Worm (Caenorhabditis elegans): ENCODE measurements around the gene sru-6.

DNA sequence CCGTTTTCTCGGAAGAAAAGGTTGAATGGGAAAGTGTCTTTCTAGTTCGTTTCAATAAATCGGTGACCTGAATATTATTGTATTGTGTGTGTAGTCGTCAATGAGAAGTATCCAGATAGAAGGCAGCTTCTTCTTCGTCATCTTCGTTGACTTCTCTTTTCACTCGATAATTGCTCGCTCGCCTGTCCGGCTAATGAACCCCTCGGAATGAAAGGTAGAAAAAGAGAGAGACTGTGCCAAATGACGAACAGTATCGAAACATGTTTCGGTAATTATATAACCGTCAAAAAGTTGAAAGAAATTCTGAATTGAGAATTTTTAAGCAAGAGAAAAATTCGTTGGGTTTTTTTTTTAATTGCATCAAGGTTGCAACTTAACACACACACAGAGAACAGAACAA is 33.0 kb upstream of the sru-6 start, which contains the start of gene cutl-17:
- TF ChIP-seq ztf-25 (GFP tag; IDR thresholded peaks at IDR 0.05) = no peak
- no peak for TF ChIP-seq snpc-1.1 (tag; optimal IDR thresholded peaks at IDR 0.05; ENCODE audit: insufficient read depth)

All from whole organism, young adult.